Worm (Caenorhabditis elegans) whole organism, mixed stage, embryonic: ENCODE measurements around the gene srw-97.

Experiments
- M03D4.4 ChIP-seq: sonication (generic microtip); optimal IDR thresholded peaks from 2 replicates; lab custom pipeline; 2017; ENCODE audit warnings: mild to moderate bottlenecking, missing genetic modification characterization, missing compliant biosample characterization
- bed-3 ChIP-seq: fragments of 200-800 bp; sonication (Bioruptor generic); optimal IDR thresholded peaks from 3 replicates; lab custom pipeline; 2018; ENCODE audit warnings: mild to moderate bottlenecking, missing genetic modification characterization, moderate library complexity, missing compliant biosample characterization
- flh-1 ChIP-seq: fragments of 200-800 bp; sonication (Bioruptor generic); optimal IDR thresholded peaks from 2 replicates; lab custom pipeline; 2018; ENCODE audit warnings: mild to moderate bottlenecking, missing genetic modification characterization, moderate library complexity, missing compliant biosample characterization
- lsy-2 ChIP-seq: fragments of 150-350 bp; optimal IDR thresholded peaks from 2 replicates; lab custom pipeline; 2014; ENCODE audit warnings: missing biosample characterization, missing genetic modification characterization
- pha-4 ChIP-seq: fragments of 150-350 bp; optimal IDR thresholded peaks from 2 replicates; lab custom pipeline; 2018; ENCODE audit warnings: missing biosample characterization, missing genetic modification reagents, missing genetic modification characterization
- snpc-4 ChIP-seq: fragments of 150-350 bp; optimal IDR thresholded peaks from 2 replicates; lab custom pipeline; 2014; ENCODE audit warnings: missing biosample characterization, missing genetic modification characterization
- tbx-8 ChIP-seq: fragments of 200-800 bp; sonication (Bioruptor generic); optimal IDR thresholded peaks from 2 replicates; lab custom pipeline; 2018; ENCODE audit warnings: mild to moderate bottlenecking, missing genetic modification characterization, moderate library complexity, missing compliant biosample characterization
- unc-62 ChIP-seq: fragments of 150-350 bp; optimal IDR thresholded peaks from 2 replicates; lab custom pipeline; 2014; ENCODE audit warnings: missing biosample characterization, missing genetic modification reagents, missing genetic modification characterization
- ztf-11 ChIP-seq: fragments of 150-350 bp; optimal IDR thresholded peaks from 2 replicates; lab custom pipeline; 2014; ENCODE audit warnings: missing biosample characterization, missing genetic modification characterization

DNA sequence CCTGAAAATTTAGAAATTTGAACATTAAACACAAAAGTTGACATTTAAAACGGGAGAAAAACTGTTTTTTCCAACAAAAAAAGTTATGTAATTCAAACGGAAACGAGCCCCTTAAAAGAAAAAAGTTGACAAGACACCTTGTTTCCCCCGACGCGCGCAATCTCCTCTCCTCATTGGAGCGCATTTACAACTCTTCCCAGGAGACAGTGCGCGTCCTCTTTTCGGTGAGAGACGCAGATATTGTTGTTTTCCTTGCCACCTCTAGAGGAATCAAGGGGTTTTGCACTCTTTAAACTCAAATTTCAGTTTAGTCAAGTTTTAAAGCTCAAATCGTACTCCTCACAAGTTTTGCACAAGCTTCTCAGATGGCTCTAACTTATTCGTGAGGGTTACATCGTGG, 27.0 kb upstream of the srw-97 start, which contains the start of gene F58E1.13:
- TF ChIP-seq pha-4 (tag; lab: Kevin White, UChicago): no peak
- TF ChIP-seq flh-1 (GFP tag; lab: Kevin White, UChicago): no peak
- no peak for TF ChIP-seq tbx-8 (GFP tag; lab: Kevin White, UChicago)
- no peak for TF ChIP-seq unc-62 (GFP tag; lab: Kevin White, UChicago)
- no peak for TF ChIP-seq bed-3 (GFP tag; lab: Kevin White, UChicago)
- TF ChIP-seq lsy-2 (tag; lab: Kevin White, UChicago): no peak
- no peak for TF ChIP-seq snpc-4 (tag; lab: Kevin White, UChicago)
- TF ChIP-seq ztf-11: no peak
- TF ChIP-seq M03D4.4 (tag; lab: Kevin White, UChicago): no peak
